Worm (Caenorhabditis elegans) whole organism, L3 larva: ENCODE results near the gene R148.5.

Source experiments
- R02D3.7 ChIP-seq: fragments of 150-350 bp; optimal IDR thresholded peaks from 2 replicates; lab custom pipeline; 2014; ENCODE audit warnings: missing biosample characterization, missing genetic modification characterization
- ZK546.5 ChIP-seq: sonication (generic microtip); optimal IDR thresholded peaks from 2 replicates; lab custom pipeline; 2017; ENCODE audit warnings: missing biosample characterization, missing genetic modification characterization
- aly-2 ChIP-seq: fragments of 150-350 bp; optimal IDR thresholded peaks from 2 replicates; lab custom pipeline; 2014; ENCODE audit warnings: missing biosample characterization, missing genetic modification characterization
- ama-1 ChIP-seq: fragments of 150-350 bp; optimal IDR thresholded peaks from 2 replicates; lab custom pipeline; 2018
- ceh-16 ChIP-seq: sonication (generic microtip); optimal IDR thresholded peaks from 2 replicates; lab custom pipeline; 2017; ENCODE audit warnings: missing biosample characterization, missing genetic modification characterization
- ceh-28 ChIP-seq: fragments of 150-350 bp; optimal IDR thresholded peaks from 2 replicates; lab custom pipeline; 2014; ENCODE audit warnings: missing biosample characterization, missing genetic modification reagents, missing genetic modification characterization
- ceh-9 ChIP-seq: sonication (generic microtip); optimal IDR thresholded peaks from 2 replicates; lab custom pipeline; 2018; ENCODE audit warnings: missing biosample characterization, missing genetic modification characterization
- daf-12 ChIP-seq: fragments of 150-350 bp; optimal IDR thresholded peaks from 2 replicates; lab custom pipeline; 2014; ENCODE audit warnings: missing biosample characterization, missing genetic modification reagents, missing genetic modification characterization
- elt-2 ChIP-seq: sonication (generic microtip); optimal IDR thresholded peaks from 2 replicates; lab custom pipeline; 2016; ENCODE audit warnings: missing genetic modification reagents, mild to moderate bottlenecking, missing genetic modification characterization, missing compliant biosample characterization
- elt-3 ChIP-seq, 3 experiments: fragments of 150-350 bp in 1 of 3; sonication (generic microtip) in 2 of 3; optimal IDR thresholded peaks; 2 replicates in 2 of 3; 4 replicates in 1 of 3; lab custom pipeline; 2014 to 2017; ENCODE audit warnings: missing biosample characterization in 3 of 3, missing genetic modification characterization in 3 of 3
- fkh-10 ChIP-seq: sonication (generic microtip); optimal IDR thresholded peaks from 2 replicates; lab custom pipeline; 2017; ENCODE audit warnings: missing biosample characterization, missing genetic modification reagents, missing genetic modification characterization
- fos-1 ChIP-seq: fragments of 150-350 bp; optimal IDR thresholded peaks from 2 replicates; lab custom pipeline; 2014; ENCODE audit warnings: missing biosample characterization, missing genetic modification characterization
- hmg-11 ChIP-seq: sonication (generic microtip); optimal IDR thresholded peaks from 2 replicates; lab custom pipeline; 2016; ENCODE audit warnings: missing genetic modification characterization, missing compliant biosample characterization
- lin-39 ChIP-seq: fragments of 150-350 bp; optimal IDR thresholded peaks from 2 replicates; lab custom pipeline; 2018; ENCODE audit warnings: missing biosample characterization, missing genetic modification reagents, missing genetic modification characterization
- lsy-12 ChIP-seq: sonication (generic microtip); optimal IDR thresholded peaks from 2 replicates; lab custom pipeline; 2016; ENCODE audit warnings: mild to moderate bottlenecking, missing genetic modification characterization, missing compliant biosample characterization
- mml-1 ChIP-seq: fragments of 150-350 bp; sonication (generic microtip); optimal IDR thresholded peaks from 3 replicates; lab custom pipeline; 2014; ENCODE audit warnings: missing biosample characterization, missing genetic modification characterization
- nfya-1 ChIP-seq: sonication (generic microtip); optimal IDR thresholded peaks from 2 replicates; lab custom pipeline; 2017; ENCODE audit warnings: missing genetic modification characterization, mild to moderate bottlenecking, missing compliant biosample characterization, antibody characterized with exemption, moderate library complexity; ENCODE audit not compliant: insufficient read depth
- nhr-11 ChIP-seq: fragments of 150-350 bp; optimal IDR thresholded peaks from 2 replicates; lab custom pipeline; 2014; ENCODE audit warnings: missing biosample characterization, missing genetic modification characterization
- nhr-12 ChIP-seq: fragments of 150-350 bp; optimal IDR thresholded peaks from 2 replicates; lab custom pipeline; 2014; ENCODE audit warnings: missing biosample characterization, missing genetic modification characterization
- nhr-237 ChIP-seq: fragments of 150-350 bp; optimal IDR thresholded peaks from 2 replicates; lab custom pipeline; 2014; ENCODE audit warnings: missing biosample characterization, missing genetic modification characterization
- nhr-25 ChIP-seq: sonication (generic microtip); optimal IDR thresholded peaks from 2 replicates; lab custom pipeline; 2017; ENCODE audit warnings: missing biosample characterization, missing genetic modification characterization
- nhr-43 ChIP-seq: sonication (generic microtip); optimal IDR thresholded peaks from 2 replicates; lab custom pipeline; 2016; ENCODE audit warnings: mild to moderate bottlenecking, missing genetic modification characterization, missing compliant biosample characterization; ENCODE audit not compliant: poor library complexity, severe bottlenecking
- nhr-67 ChIP-seq: fragments of 150-350 bp; optimal IDR thresholded peaks from 2 replicates; lab custom pipeline; 2014; ENCODE audit warnings: missing biosample characterization, missing genetic modification characterization
- nhr-77 ChIP-seq: fragments of 150-350 bp; optimal IDR thresholded peaks from 2 replicates; lab custom pipeline; 2014; ENCODE audit warnings: missing biosample characterization, missing genetic modification characterization
- pha-4 ChIP-seq: fragments of 150-350 bp; optimal IDR thresholded peaks from 2 replicates; lab custom pipeline; 2014; ENCODE audit warnings: missing biosample characterization, missing genetic modification reagents, missing genetic modification characterization
- pqm-1 ChIP-seq: fragments of 150-350 bp; optimal IDR thresholded peaks from 2 replicates; lab custom pipeline; 2017; ENCODE audit warnings: missing biosample characterization, missing genetic modification characterization, inconsistent platforms
- sea-2 ChIP-seq: fragments of 150-350 bp; sonication (generic microtip); optimal IDR thresholded peaks from 4 replicates; lab custom pipeline; 2014; ENCODE audit warnings: missing biosample characterization, missing genetic modification reagents, missing genetic modification characterization
- tbx-2 ChIP-seq: sonication (generic microtip); optimal IDR thresholded peaks from 2 replicates; lab custom pipeline; 2016; ENCODE audit warnings: mild to moderate bottlenecking, missing genetic modification characterization, missing compliant biosample characterization
- zag-1 ChIP-seq: fragments of 150-350 bp; optimal IDR thresholded peaks from 2 replicates; lab custom pipeline; 2014; ENCODE audit warnings: missing biosample characterization, missing genetic modification characterization
- ztf-11 ChIP-seq: fragments of 150-350 bp; optimal IDR thresholded peaks from 2 replicates; lab custom pipeline; 2014; ENCODE audit warnings: missing biosample characterization, missing genetic modification characterization
- ztf-4 ChIP-seq: fragments of 150-350 bp; optimal IDR thresholded peaks from 2 replicates; lab custom pipeline; 2014; ENCODE audit warnings: missing biosample characterization, missing genetic modification characterization

Gene R148.5

DNA sequence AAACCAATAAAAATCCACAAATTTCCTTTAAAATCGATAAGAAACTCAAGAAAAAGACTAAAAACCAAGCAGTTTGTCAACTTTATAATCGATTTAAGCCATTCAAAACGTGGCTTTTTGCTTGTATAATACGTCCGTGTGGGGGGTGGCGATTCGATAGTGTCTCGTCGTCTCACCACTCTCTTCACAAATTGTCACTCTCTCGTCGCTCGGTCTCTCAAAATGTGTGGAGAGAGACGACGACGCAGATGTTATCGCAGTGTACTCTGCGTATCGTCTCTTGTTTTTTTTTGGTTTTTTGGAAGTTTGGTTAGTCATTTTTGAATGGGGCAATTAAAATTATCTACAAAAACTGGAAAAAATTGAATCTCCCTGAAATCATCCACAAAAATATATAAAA, 37.8 kb upstream of the R148.5 start:
- peak; percentile 48 for TF ChIP-seq ceh-28 (tag; lab: Kevin White, UChicago)
- TF ChIP-seq nfya-1 = peak; percentile 66
- peak; percentile 75 for TF ChIP-seq hmg-11 (tag; lab: Kevin White, UChicago)
- TF ChIP-seq elt-3 (tag; optimal IDR thresholded peaks at IDR 0.05; lab: Kevin White, UChicago) = no peak
- peak; percentile 20 for TF ChIP-seq pqm-1 (tag; lab: Kevin White, UChicago)
- peak; percentile 61 for TF ChIP-seq elt-2 (tag; lab: Kevin White, UChicago)
- no peak for TF ChIP-seq ama-1 (lab: Kevin White, UChicago)
- peak; percentile 10 for TF ChIP-seq pha-4 (tag; lab: Kevin White, UChicago)

ce11 chrIII:3129036-3129435, 36.4 kb upstream of the R148.5 start, which contains the start of gene Y53G8B.1:
TSS of gene Y53G8B.1 (plus strand) at chrIII:3129277.
- no peak for TF ChIP-seq nhr-11 (tag; lab: Kevin White, UChicago)
- TF ChIP-seq pqm-1 (tag; lab: Kevin White, UChicago) = peak; percentile 12
- peak; percentile 13 for TF ChIP-seq elt-2 (tag; lab: Kevin White, UChicago)

DNA sequence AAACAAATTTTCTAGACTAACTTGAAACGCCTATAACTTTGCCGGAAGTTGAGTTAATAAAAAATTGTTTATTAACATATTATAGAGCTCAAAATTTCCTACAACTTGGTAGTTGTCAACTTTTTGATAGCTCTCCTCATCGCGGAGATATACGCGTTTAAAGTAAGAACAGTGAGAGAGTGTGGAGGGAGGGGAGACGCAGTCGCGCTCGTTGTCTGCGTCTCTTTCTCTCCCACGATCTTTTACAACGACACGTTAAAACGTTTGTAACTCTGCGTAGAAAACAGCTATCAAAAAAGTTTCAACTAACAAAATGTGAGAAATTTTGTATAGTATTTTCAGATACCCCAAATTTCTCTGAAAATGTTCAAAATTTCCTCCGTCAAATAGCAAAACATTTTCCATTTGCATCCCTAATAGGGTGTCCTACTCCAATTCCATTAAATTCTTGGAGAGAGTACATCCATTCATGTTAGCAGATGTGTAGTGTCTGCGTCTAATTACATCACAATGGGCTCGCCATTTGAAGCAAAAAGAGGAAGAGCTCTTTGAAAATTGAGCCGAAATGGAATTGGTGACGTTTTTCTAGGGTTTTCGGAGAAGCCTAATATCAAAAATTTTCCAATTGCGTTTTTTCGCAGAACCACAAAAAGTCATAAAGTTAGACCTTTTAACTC, 29.0 kb upstream of the R148.5 start:
- TF ChIP-seq nhr-12 (no peak), lsy-12 (tag; lab: Kevin White, UChicago) (no peak), nhr-25 (tag; lab: Kevin White, UChicago) (no peak), pqm-1 (tag; lab: Kevin White, UChicago) (no peak), ztf-4 (tag; lab: Kevin White, UChicago) (no peak), pha-4 (tag; lab: Kevin White, UChicago) (no peak), ceh-9 (tag; lab: Kevin White, UChicago) (no peak), nhr-77 (tag; lab: Kevin White, UChicago) (no peak), daf-12 (tag; lab: Kevin White, UChicago) (no peak), tbx-2 (no peak), aly-2 (no peak), R02D3.7 (tag; lab: Kevin White, UChicago) (no peak), sea-2 (GFP tag; lab: Kevin White, UChicago) (no peak), nhr-237 (tag; lab: Kevin White, UChicago) (no peak), elt-3 (tag; optimal IDR thresholded peaks at IDR 0.05; lab: Kevin White, UChicago) (no peak), fkh-10 (GFP tag; lab: Kevin White, UChicago) (no peak), lin-39 (no peak), ama-1 (lab: Kevin White, UChicago) (no peak), nhr-43 (no peak)

DNA sequence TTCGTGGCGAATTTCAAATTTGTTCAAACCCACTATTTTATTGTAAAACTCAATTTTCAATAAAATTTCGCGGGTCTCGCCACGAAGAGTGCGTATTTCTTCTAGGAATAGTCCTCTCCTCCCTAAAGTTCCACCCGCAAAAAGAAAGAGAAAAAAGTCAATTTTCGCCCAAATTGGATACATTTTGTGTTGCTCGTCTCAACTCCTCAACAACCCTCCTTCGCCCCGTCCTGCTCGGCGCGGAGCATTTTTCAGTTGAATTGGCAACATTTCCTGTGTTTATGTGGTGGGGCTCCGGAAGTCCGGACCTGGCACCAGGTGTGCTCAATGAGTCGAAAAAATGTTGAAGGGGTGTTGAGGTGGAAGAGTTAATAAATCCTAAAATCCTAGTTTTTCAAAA, 27.4 kb upstream of the R148.5 start:
- TF ChIP-seq nfya-1 = peak; percentile 3
- no peak for TF ChIP-seq aly-2
- TF ChIP-seq elt-2 (tag; lab: Kevin White, UChicago) = no peak
- TF ChIP-seq ztf-11 (tag; lab: Kevin White, UChicago) = no peak

ce11 chrIII:3139144-3139543, 26.3 kb upstream of the R148.5 start, which contains the start of gene mec-12:
TSS of gene mec-12 (minus strand) at chrIII:3139234.
- TF ChIP-seq ZK546.5 (tag; lab: Kevin White, UChicago) (no peak), mml-1 (no peak), elt-3 (tag; optimal IDR thresholded peaks at IDR 0.05; lab: Kevin White, UChicago) (no peak), fos-1 (tag; lab: Kevin White, UChicago) (no peak), ztf-11 (tag; lab: Kevin White, UChicago) (no peak), elt-2 (tag; lab: Kevin White, UChicago) (no peak), lin-39 (no peak), ceh-16 (tag; lab: Kevin White, UChicago) (no peak), nhr-67 (no peak), hmg-11 (tag; lab: Kevin White, UChicago) (peak; percentile 19), zag-1 (no peak), R02D3.7 (tag; lab: Kevin White, UChicago) (no peak), nfya-1 (peak; percentile 58)

DNA sequence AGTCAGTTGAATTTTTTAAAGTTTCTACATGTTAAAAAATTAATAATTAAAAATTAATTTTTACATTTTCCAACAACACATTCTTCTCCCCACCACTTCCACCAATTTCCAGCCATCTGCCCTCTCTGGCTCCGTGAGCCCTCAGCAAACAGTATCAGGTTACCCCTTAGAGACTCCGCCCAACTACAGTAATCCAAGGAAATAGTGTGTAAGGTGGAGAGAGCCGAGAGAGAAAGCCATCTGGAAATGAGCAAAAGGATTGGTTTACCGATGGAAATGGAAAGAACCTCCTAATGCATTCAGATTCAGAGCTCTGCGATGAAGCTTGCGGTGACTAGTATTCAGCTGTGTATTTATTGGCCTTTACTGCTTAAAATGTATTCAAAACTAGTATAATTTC, 25.2 kb upstream of the R148.5 start:
- no peak for TF ChIP-seq lin-39
- TF ChIP-seq fos-1 (tag; lab: Kevin White, UChicago) = no peak
